Fruit fly (Drosophila melanogaster) whole organism, embryonic: Measurements from ENCODE around the gene mRpL27.

ENCODE experiments used
- Atf3 ChIP-seq: fragments of 200-800 bp; sonication (Bioruptor generic); optimal IDR thresholded peaks from 3 replicates; lab custom pipeline; 2016; ENCODE audit warnings: missing biosample characterization, missing genetic modification characterization
- BEAF-32 ChIP-seq: fragments of 200-800 bp; sonication (Bioruptor generic); optimal IDR thresholded peaks from 3 replicates; lab custom pipeline; 2017; ENCODE audit warnings: missing biosample characterization, missing genetic modification characterization, mild to moderate bottlenecking, moderate library complexity, missing genetic modification reagents
- CG10147 ChIP-seq: fragments of 200-800 bp; sonication (Bioruptor generic); optimal IDR thresholded peaks from 2 replicates; lab custom pipeline; 2019; ENCODE audit warnings: missing biosample characterization, mild to moderate bottlenecking, missing genetic modification characterization, moderate library complexity
- CG12391 ChIP-seq: fragments of 200-800 bp; sonication (Bioruptor generic); optimal IDR thresholded peaks from 3 replicates; lab custom pipeline; 2018; ENCODE audit warnings: missing biosample characterization, mild to moderate bottlenecking, missing genetic modification characterization, moderate library complexity
- CG13424 ChIP-seq: fragments of 200-800 bp; sonication (Bioruptor generic); optimal IDR thresholded peaks from 2 replicates; lab custom pipeline; 2019; ENCODE audit warnings: missing biosample characterization, mild to moderate bottlenecking, missing genetic modification characterization, moderate library complexity
- CG14710 ChIP-seq: fragments of 200-800 bp; sonication (Bioruptor generic); optimal IDR thresholded peaks from 3 replicates; lab custom pipeline; 2019; ENCODE audit warnings: missing biosample characterization, mild to moderate bottlenecking, missing genetic modification characterization, moderate library complexity
- CG16813 ChIP-seq: fragments of 200-800 bp; sonication (Bioruptor generic); IDR thresholded peaks from 3 replicates; pipeline ENCODE4 v1.3.6; 2022; ENCODE audit warnings: missing biosample characterization, missing genetic modification characterization; ENCODE audit not compliant: partially characterized antibody
- CG2116 ChIP-seq: fragments of 200-800 bp; sonication (Bioruptor generic); optimal IDR thresholded peaks from 3 replicates; lab custom pipeline; 2018; ENCODE audit warnings: missing biosample characterization, mild to moderate bottlenecking, missing genetic modification characterization
- CG2120 ChIP-seq: fragments of 200-800 bp; sonication (Bioruptor generic); optimal IDR thresholded peaks from 3 replicates; lab custom pipeline; 2016; ENCODE audit warnings: missing biosample characterization, missing genetic modification characterization
- CG2129 ChIP-seq: fragments of 200-800 bp; sonication (Bioruptor generic); IDR thresholded peaks from 2 replicates; pipeline ENCODE4 v1.3.6; 2022; ENCODE audit warnings: missing biosample characterization, missing genetic modification characterization; ENCODE audit not compliant: partially characterized antibody
- CG34224 ChIP-seq: fragments of 200-800 bp; sonication (Bioruptor generic); IDR thresholded peaks from 3 replicates; pipeline ENCODE4 v1.3.6; 2022; ENCODE audit warnings: missing biosample characterization, missing genetic modification characterization; ENCODE audit not compliant: partially characterized antibody
- CG34376 ChIP-seq: fragments of 200-800 bp; sonication (Bioruptor generic); optimal IDR thresholded peaks from 2 replicates; lab custom pipeline; 2018; ENCODE audit warnings: missing biosample characterization, mild to moderate bottlenecking, missing genetic modification characterization
- CG3838 ChIP-seq: fragments of 200-800 bp; sonication (Bioruptor generic); optimal IDR thresholded peaks from 3 replicates; lab custom pipeline; 2016; ENCODE audit warnings: missing biosample characterization, missing genetic modification characterization
- CG7357 ChIP-seq: fragments of 200-800 bp; sonication (Bioruptor generic); IDR thresholded peaks from 3 replicates; pipeline ENCODE4 v1.3.6; 2022; ENCODE audit warnings: missing biosample characterization, missing genetic modification characterization
- CG8359 ChIP-seq: fragments of 200-800 bp; sonication (Bioruptor generic); optimal IDR thresholded peaks from 2 replicates; lab custom pipeline; 2017; ENCODE audit warnings: missing biosample characterization, mild to moderate bottlenecking, missing genetic modification characterization, borderline replicate concordance
- CoRest ChIP-seq: fragments of 200-800 bp; sonication (Bioruptor generic); optimal IDR thresholded peaks from 3 replicates; lab custom pipeline; 2018; ENCODE audit warnings: missing biosample characterization, mild to moderate bottlenecking, missing genetic modification characterization, moderate library complexity
- Dll ChIP-seq: fragments of 200-800 bp; sonication (Bioruptor generic); IDR thresholded peaks from 4 replicates; pipeline ENCODE4 v1.3.6; 2022; ENCODE audit warnings: missing biosample characterization, missing genetic modification characterization; ENCODE audit not compliant: partially characterized antibody
- HLH4C ChIP-seq: fragments of 200-800 bp; sonication (Bioruptor generic); IDR thresholded peaks from 3 replicates; pipeline ENCODE4 v1.3.6; 2022; ENCODE audit warnings: missing biosample characterization, missing genetic modification characterization; ENCODE audit not compliant: partially characterized antibody
- Med ChIP-seq: fragments of 200-800 bp; sonication (Bioruptor generic); peaks from one replicate; lab custom pipeline; 2016; ENCODE audit warnings: missing biosample characterization, missing genetic modification characterization, mild to moderate bottlenecking, inconsistent platforms, moderate library complexity
- Opbp ChIP-seq: fragments of 200-800 bp; sonication (Bioruptor generic); IDR thresholded peaks from 3 replicates; pipeline ENCODE4 v1.3.6; 2022; ENCODE audit warnings: missing biosample characterization, missing genetic modification characterization; ENCODE audit not compliant: partially characterized antibody
- PHDP ChIP-seq: fragments of 200-800 bp; sonication (Bioruptor generic); optimal IDR thresholded peaks from 3 replicates; lab custom pipeline; 2018; ENCODE audit warnings: missing biosample characterization, mild to moderate bottlenecking, missing genetic modification characterization, moderate library complexity
- Scr ChIP-seq: fragments of 200-800 bp; sonication (Bioruptor generic); IDR thresholded peaks from 2 replicates; pipeline ENCODE4 v1.3.6; 2022; ENCODE audit warnings: missing biosample characterization, missing genetic modification characterization; ENCODE audit not compliant: partially characterized antibody
- Side ChIP-seq: fragments of 200-800 bp; sonication (Bioruptor generic); optimal IDR thresholded peaks from 2 replicates; lab custom pipeline; 2016; ENCODE audit warnings: missing biosample characterization, missing genetic modification characterization
- Sry-β ChIP-seq: fragments of 200-800 bp; sonication (Bioruptor generic); optimal IDR thresholded peaks from 2 replicates; lab custom pipeline; 2018; ENCODE audit warnings: missing biosample characterization, mild to moderate bottlenecking, missing genetic modification characterization, moderate library complexity
- amos ChIP-seq: fragments of 200-800 bp; sonication (Bioruptor generic); IDR thresholded peaks from 2 replicates; pipeline ENCODE4 v1.3.6; 2022; ENCODE audit warnings: missing biosample characterization, missing genetic modification characterization; ENCODE audit not compliant: partially characterized antibody
- bbx ChIP-seq: fragments of 200-800 bp; sonication (Bioruptor generic); IDR thresholded peaks from 2 replicates; pipeline ENCODE4 v1.3.6; 2022; ENCODE audit warnings: missing biosample characterization, missing genetic modification characterization; ENCODE audit not compliant: partially characterized antibody
- chinmo ChIP-seq: fragments of 200-800 bp; sonication (Bioruptor generic); IDR thresholded peaks from 4 replicates; pipeline ENCODE4 v1.3.6; 2022; ENCODE audit warnings: missing biosample characterization, missing genetic modification characterization; ENCODE audit not compliant: partially characterized antibody
- crp ChIP-seq, 2 experiments: fragments of 200-800 bp; sonication (Bioruptor generic); optimal IDR thresholded peaks; 2 replicates in 1 of 2; 3 replicates in 1 of 2; lab custom pipeline; 2017; ENCODE audit warnings: missing biosample characterization in 2 of 2, missing genetic modification characterization in 2 of 2, mild to moderate bottlenecking in 1 of 2, moderate library complexity in 1 of 2
- cwo ChIP-seq: fragments of 200-800 bp; sonication (Bioruptor generic); optimal IDR thresholded peaks from 3 replicates; lab custom pipeline; 2017; ENCODE audit warnings: missing biosample characterization, missing genetic modification characterization, mild to moderate bottlenecking, moderate library complexity, missing genetic modification reagents
- emc ChIP-seq: fragments of 200-800 bp; sonication (Bioruptor generic); optimal IDR thresholded peaks from 2 replicates; lab custom pipeline; 2016; ENCODE audit warnings: missing biosample characterization, missing genetic modification characterization
- fd96Cb ChIP-seq: fragments of 200-800 bp; sonication (Bioruptor generic); optimal IDR thresholded peaks from 2 replicates; lab custom pipeline; 2018; ENCODE audit warnings: missing biosample characterization, mild to moderate bottlenecking, missing genetic modification characterization, moderate library complexity
- grau ChIP-seq: fragments of 200-800 bp; optimal IDR thresholded peaks from 3 replicates; lab custom pipeline; 2019; ENCODE audit warnings: missing biosample characterization, mild to moderate bottlenecking, missing genetic modification characterization, moderate library complexity
- hbn ChIP-seq: fragments of 200-800 bp; sonication (Bioruptor generic); IDR thresholded peaks from 2 replicates; pipeline ENCODE4 v1.3.6; 2022; ENCODE audit warnings: missing biosample characterization, missing genetic modification characterization; ENCODE audit not compliant: partially characterized antibody
- inv ChIP-seq: fragments of 200-800 bp; sonication (Bioruptor generic); IDR thresholded peaks from 2 replicates; pipeline ENCODE4 v1.3.6; 2022; ENCODE audit warnings: missing biosample characterization, missing genetic modification characterization; ENCODE audit not compliant: partially characterized antibody
- kni ChIP-seq: fragments of 200-800 bp; sonication (Bioruptor generic); optimal IDR thresholded peaks from 3 replicates; lab custom pipeline; 2017; ENCODE audit warnings: mild to moderate bottlenecking, missing biosample characterization, missing genetic modification reagents, missing genetic modification characterization
- phol ChIP-seq: fragments of 200-800 bp; sonication (Bioruptor generic); optimal IDR thresholded peaks from 3 replicates; lab custom pipeline; 2018; ENCODE audit warnings: missing biosample characterization, mild to moderate bottlenecking, missing genetic modification characterization, moderate library complexity
- pros ChIP-seq: fragments of 200-800 bp; sonication (Bioruptor generic); optimal IDR thresholded peaks from 3 replicates; lab custom pipeline; 2019; ENCODE audit warnings: missing biosample characterization, mild to moderate bottlenecking, missing genetic modification characterization, moderate library complexity
- ranshi ChIP-seq: fragments of 200-800 bp; sonication (Bioruptor generic); IDR thresholded peaks from 2 replicates; pipeline ENCODE4 v1.3.6; 2022; ENCODE audit warnings: missing biosample characterization, missing genetic modification characterization
- sd ChIP-seq: fragments of 200-800 bp; sonication (Bioruptor generic); optimal IDR thresholded peaks from 3 replicates; lab custom pipeline; 2018; ENCODE audit warnings: missing biosample characterization, mild to moderate bottlenecking, missing genetic modification characterization, moderate library complexity
- sna ChIP-seq: fragments of 200-800 bp; sonication (Bioruptor generic); IDR thresholded peaks from 2 replicates; pipeline ENCODE4 v1.3.6; 2022; ENCODE audit warnings: missing biosample characterization, missing genetic modification characterization; ENCODE audit not compliant: partially characterized antibody
- sob ChIP-seq: fragments of 200-800 bp; sonication (Bioruptor generic); IDR thresholded peaks from 2 replicates; pipeline ENCODE4 v1.3.6; 2022; ENCODE audit warnings: missing biosample characterization, missing genetic modification characterization
- toy ChIP-seq: fragments of 200-800 bp; sonication (Bioruptor generic); IDR thresholded peaks from 2 replicates; pipeline ENCODE4 v1.3.6; 2022; ENCODE audit warnings: missing biosample characterization, missing genetic modification characterization
- twi ChIP-seq: fragments of 200-800 bp; optimal IDR thresholded peaks from 2 replicates; lab custom pipeline; 2019; ENCODE audit warnings: missing biosample characterization, mild to moderate bottlenecking, missing genetic modification characterization, moderate library complexity
- usp ChIP-seq: fragments of >200 bp; optimal IDR thresholded peaks from 2 replicates; lab custom pipeline; 2017; ENCODE audit warnings: missing biosample characterization, missing genetic modification characterization
- vnd ChIP-seq: fragments of 200-800 bp; sonication (Bioruptor generic); IDR thresholded peaks from 3 replicates; pipeline ENCODE4 v1.3.6; 2022; ENCODE audit warnings: missing biosample characterization, missing genetic modification characterization; ENCODE audit not compliant: partially characterized antibody
- wek ChIP-seq: fragments of 200-800 bp; sonication (Bioruptor generic); optimal IDR thresholded peaks from 3 replicates; lab custom pipeline; 2018; ENCODE audit warnings: missing biosample characterization, mild to moderate bottlenecking, missing genetic modification characterization, moderate library complexity
- wor ChIP-seq: fragments of 200-800 bp; sonication (Bioruptor generic); IDR thresholded peaks from 2 replicates; pipeline ENCODE4 v1.3.6; 2022; ENCODE audit warnings: missing biosample characterization, missing genetic modification characterization

The mRpL27 gene

DNA sequence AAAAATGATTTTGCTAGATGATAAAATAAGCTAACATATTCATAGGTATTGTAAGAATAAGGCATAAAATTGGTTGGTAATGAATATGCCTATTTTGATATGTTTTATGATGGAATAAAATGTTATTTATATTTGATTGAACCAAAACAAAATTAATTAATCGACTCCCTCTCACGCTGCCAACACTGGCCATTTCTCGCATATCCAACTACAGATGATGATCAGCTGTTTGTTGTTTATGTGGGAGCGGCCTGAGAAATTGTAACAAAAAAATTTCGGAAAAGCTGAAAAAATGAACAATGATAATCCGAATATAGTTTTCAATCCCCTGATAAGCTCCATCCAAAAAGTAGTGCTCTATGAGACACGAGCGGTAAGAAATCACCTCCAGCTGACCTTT lies 5.5 kb upstream of the mRpL27 start, which contains the start of gene FIG4 (continued):
- no peak for TF ChIP-seq CG7357 (GFP tag; lab: Robert Waterston, UW)
- TF ChIP-seq CG8359 (GFP tag; lab: Kevin White, UChicago), result no peak
- TF ChIP-seq CG34376, result peak; percentile 3
- peak; percentile 92 for TF ChIP-seq Dll (GFP tag; lab: Robert Waterston, UW)
- TF ChIP-seq CG34224, result peak; percentile 87
- no peak for TF ChIP-seq cwo (GFP tag; lab: Kevin White, UChicago)
- no peak for TF ChIP-seq twi
- peak; percentile 60; the same call in 2 of the 3 replicates for TF ChIP-seq HLH4C (GFP tag; lab: Robert Waterston, UW)
- TF ChIP-seq CG2129, result peak; percentile 82
- TF ChIP-seq Opbp (GFP tag; lab: Robert Waterston, UW), result peak; percentile 54; the same call in 1 of the 3 replicates
- TF ChIP-seq grau (tag; lab: Kevin White, UChicago), result peak; percentile 10
- TF ChIP-seq fd96Cb, result no peak
- TF ChIP-seq wek (GFP tag; lab: Kevin White, UChicago), result no peak
- no peak for TF ChIP-seq PHDP (tag; lab: Kevin White, UChicago)
- TF ChIP-seq CG12391 (tag; lab: Kevin White, UChicago), result peak; percentile 7
- peak; percentile 79 for TF ChIP-seq Scr
- peak; percentile 57 for TF ChIP-seq amos (GFP tag; lab: Robert Waterston, UW)
- no peak for TF ChIP-seq CG3838 (GFP tag; lab: Kevin White, UChicago)
- TF ChIP-seq CG14710 (tag; lab: Kevin White, UChicago), result peak; percentile 33
- no peak for TF ChIP-seq phol (tag; lab: Kevin White, UChicago)
- TF ChIP-seq emc (GFP tag; lab: Kevin White, UChicago), result no peak
- peak; percentile 65; the same call in 1 of the 2 replicates for TF ChIP-seq bbx (GFP tag; lab: Robert Waterston, UW)
- peak; percentile 13 for TF ChIP-seq CG2116 (GFP tag; lab: Kevin White, UChicago)
- no peak for TF ChIP-seq sob (GFP tag; lab: Robert Waterston, UW)
- TF ChIP-seq CG2120, result peak; percentile 1
- no peak for TF ChIP-seq wor (GFP tag; lab: Robert Waterston, UW)
- no peak for TF ChIP-seq Side
- peak; percentile 58; the same call in 1 of the 4 replicates for TF ChIP-seq chinmo (GFP tag; lab: Robert Waterston, UW)
- peak; percentile 80 to 94 for TF ChIP-seq crp (GFP tag; optimal IDR thresholded peaks at IDR 0.05; lab: Kevin White, UChicago)
- no peak for TF ChIP-seq ranshi
- TF ChIP-seq hbn (GFP tag; lab: Robert Waterston, UW), result peak; percentile 83
- peak; percentile 20 for TF ChIP-seq CoRest
- peak; percentile 90 for TF ChIP-seq Sry-β
- TF ChIP-seq BEAF-32 (GFP tag; lab: Kevin White, UChicago), result peak; percentile 74
- peak; percentile 10 for TF ChIP-seq kni (GFP tag; lab: Kevin White, UChicago)
- TF ChIP-seq pros, result no peak
- peak; percentile 84 for TF ChIP-seq sna (GFP tag; lab: Robert Waterston, UW)
- TF ChIP-seq Med (GFP tag; lab: Kevin White, UChicago), result peak; percentile 45
- no peak for TF ChIP-seq usp (GFP tag; lab: Kevin White, UChicago)
- no peak for TF ChIP-seq Atf3 (GFP tag; lab: Kevin White, UChicago)
- TF ChIP-seq inv, result peak; percentile 48
- TF ChIP-seq sd (tag; lab: Kevin White, UChicago), result peak; percentile 68
- 0 out of 3 replicates have a peak, but pooled peaks have one; percentile 23 for TF ChIP-seq vnd (GFP tag; lab: Robert Waterston, UW)
- no peak for TF ChIP-seq CG13424 (tag; lab: Kevin White, UChicago)
- no peak for TF ChIP-seq toy (GFP tag; lab: Robert Waterston, UW)
- peak; percentile 9 for TF ChIP-seq CG10147 (GFP tag; lab: Kevin White, UChicago)
- TF ChIP-seq CG16813 (GFP tag; lab: Robert Waterston, UW), result peak; percentile 64; the same call in 2 of the 3 replicates
